Worm (Caenorhabditis elegans) whole organism, young adult: Measurements from ENCODE around the gene cut-3.
A peak's percentile ranks its signal among the peaks of the same experiment; 100 is the strongest.

Experiments used
- B0035.1 ChIP-seq: sonication (generic microtip); optimal IDR thresholded peaks from 2 replicates; lab custom pipeline; 2016; ENCODE audit warnings: missing genetic modification characterization, mild to moderate bottlenecking, missing compliant biosample characterization, missing genotype, missing genetic modification reagents
- C06A6.2 ChIP-seq: fragments of 200-800 bp; sonication (Bioruptor generic); conservative IDR thresholded peaks from 2 replicates; pipeline ENCODE4 v1.3.6; 2022; ENCODE audit warnings: missing genetic modification characterization, missing compliant biosample characterization
- C17E4.6 ChIP-seq: fragments of 200-800 bp; sonication (Bioruptor generic); IDR thresholded peaks from 2 replicates; pipeline ENCODE4 v1.3.6; 2022; ENCODE audit warnings: missing genetic modification reagents, missing genetic modification characterization, missing compliant biosample characterization
- D2030.7 ChIP-seq: fragments of 200-800 bp; sonication (Bioruptor generic); IDR thresholded peaks from 2 replicates; pipeline ENCODE4 v1.3.6; 2022; ENCODE audit warnings: missing genetic modification reagents, missing genetic modification characterization, missing compliant biosample characterization
- F33H1.4 ChIP-seq: fragments of 200-800 bp; sonication (Bioruptor generic); IDR thresholded peaks from 2 replicates; pipeline ENCODE4 v1.3.6; 2022; ENCODE audit warnings: missing genetic modification reagents, missing genetic modification characterization, missing compliant biosample characterization
- F37B4.10 ChIP-seq: fragments of 200-800 bp; sonication (Bioruptor generic); IDR thresholded peaks from 2 replicates; pipeline ENCODE4 v1.3.6; 2022; ENCODE audit warnings: missing genetic modification characterization, missing compliant biosample characterization
- F49E8.2 ChIP-seq: sonication (generic microtip); optimal IDR thresholded peaks from 3 replicates; lab custom pipeline; 2017; ENCODE audit warnings: missing genetic modification characterization, mild to moderate bottlenecking, missing compliant biosample characterization, antibody characterized with exemption, moderate library complexity; ENCODE audit not compliant: insufficient read depth
- F52B5.7 ChIP-seq: sonication (generic microtip); optimal IDR thresholded peaks from 2 replicates; lab custom pipeline; 2016; ENCODE audit warnings: mild to moderate bottlenecking, missing genetic modification characterization, missing compliant biosample characterization
- K11D2.4 ChIP-seq: fragments of 200-800 bp; sonication (Bioruptor generic); IDR thresholded peaks from 2 replicates; pipeline ENCODE4 v1.3.6; 2022; ENCODE audit warnings: missing genetic modification reagents, missing genetic modification characterization, missing compliant biosample characterization
- K12H6.12 ChIP-seq: fragments of 200-800 bp; sonication (Bioruptor generic); optimal IDR thresholded peaks from 2 replicates; lab custom pipeline; 2018; ENCODE audit warnings: mild to moderate bottlenecking, missing genetic modification characterization, missing compliant biosample characterization
- Y53G8AR.9 ChIP-seq: fragments of 200-800 bp; sonication (Bioruptor generic); conservative IDR thresholded peaks from 2 replicates; pipeline ENCODE4 v1.3.6; 2022; ENCODE audit warnings: missing genetic modification reagents, missing genetic modification characterization, missing compliant biosample characterization
- Y56A3A.18 ChIP-seq: fragments of 200-800 bp; sonication (Bioruptor generic); IDR thresholded peaks from 2 replicates; pipeline ENCODE4 v1.3.6; 2022; ENCODE audit warnings: missing genetic modification reagents, missing genetic modification characterization, missing compliant biosample characterization
- ama-1 ChIP-seq, 3 experiments: fragments of 150-350 bp in 1 of 3; sonication (generic microtip) in 2 of 3; optimal IDR thresholded peaks; 2 replicates each; lab custom pipeline; 2014 to 2018; ENCODE audit warnings: missing biosample characterization in 2 of 3, missing genetic modification characterization in 2 of 3, missing genetic modification reagents in 2 of 3
- attf-5 ChIP-seq: fragments of 200-800 bp; sonication (Bioruptor generic); optimal IDR thresholded peaks from 2 replicates; lab custom pipeline; 2018; ENCODE audit warnings: mild to moderate bottlenecking, missing genetic modification characterization, missing compliant biosample characterization
- cebp-1 ChIP-seq, 2 experiments: fragments of 200-800 bp in 1 of 2; sonication (Bioruptor generic) in 1 of 2; sonication (generic microtip) in 1 of 2; IDR thresholded peaks in 1 of 2; optimal IDR thresholded peaks in 1 of 2; 2 replicates each; pipeline versions ENCODE4 v1.3.6 to Lab custom; 2017 to 2022; ENCODE audit warnings: missing compliant biosample characterization in 2 of 2, missing genetic modification characterization in 2 of 2, mild to moderate bottlenecking in 1 of 2, missing genetic modification reagents in 1 of 2, moderate library complexity in 1 of 2
- cebp-2 ChIP-seq: fragments of 200-800 bp; sonication (Bioruptor generic); IDR thresholded peaks from 2 replicates; pipeline ENCODE4 v1.3.6; 2022; ENCODE audit warnings: missing genetic modification characterization, missing compliant biosample characterization
- ceh-27 ChIP-seq: fragments of 200-800 bp; sonication (Bioruptor generic); optimal IDR thresholded peaks from 2 replicates; lab custom pipeline; 2018; ENCODE audit warnings: mild to moderate bottlenecking, missing genetic modification characterization, moderate library complexity, missing compliant biosample characterization
- ceh-58 ChIP-seq: fragments of 200-800 bp; sonication (Bioruptor generic); IDR thresholded peaks from 2 replicates; pipeline ENCODE4 v1.3.6; 2022; ENCODE audit warnings: missing genetic modification characterization, missing compliant biosample characterization
- egrh-3 ChIP-seq: fragments of 200-800 bp; sonication (Bioruptor generic); IDR thresholded peaks from 2 replicates; pipeline ENCODE4 v1.3.6; 2022; ENCODE audit warnings: missing genetic modification reagents, missing genetic modification characterization, missing compliant biosample characterization
- gei-17 ChIP-seq: fragments of 200-800 bp; sonication (Bioruptor generic); optimal IDR thresholded peaks from 2 replicates; lab custom pipeline; 2018; ENCODE audit warnings: mild to moderate bottlenecking, missing genetic modification characterization, missing compliant biosample characterization
- him-1 ChIP-seq: sonication (generic microtip); optimal IDR thresholded peaks from 2 replicates; lab custom pipeline; 2016; ENCODE audit warnings: missing genotype, missing genetic modification reagents, missing genetic modification characterization, missing compliant biosample characterization
- hlh-12 ChIP-seq: sonication (generic microtip); optimal IDR thresholded peaks from 2 replicates; lab custom pipeline; 2016; ENCODE audit warnings: missing genetic modification characterization, missing compliant biosample characterization
- hmg-20 ChIP-seq: fragments of 200-800 bp; sonication (Bioruptor generic); IDR thresholded peaks from 2 replicates; pipeline ENCODE4 v1.3.6; 2022; ENCODE audit warnings: missing genetic modification reagents, missing genetic modification characterization, missing compliant biosample characterization
- hrde-1 ChIP-seq: sonication (generic microtip); optimal IDR thresholded peaks from 2 replicates; lab custom pipeline; 2016; ENCODE audit warnings: missing genetic modification characterization, mild to moderate bottlenecking, missing compliant biosample characterization, moderate library complexity, missing genotype, missing genetic modification reagents, borderline replicate concordance
- let-607 ChIP-seq, 2 experiments: fragments of 200-800 bp in 1 of 2; sonication (Bioruptor generic) in 1 of 2; sonication (generic microtip) in 1 of 2; optimal IDR thresholded peaks; 2 replicates each; lab custom pipeline; 2016 to 2018; ENCODE audit warnings: mild to moderate bottlenecking in 2 of 2, missing compliant biosample characterization in 2 of 2, missing genetic modification characterization in 2 of 2, moderate library complexity in 2 of 2, missing genotype in 1 of 2
- lir-1 ChIP-seq: fragments of 200-800 bp; sonication (Bioruptor generic); conservative IDR thresholded peaks from 2 replicates; pipeline ENCODE4 v1.3.6; 2022; ENCODE audit warnings: missing genetic modification reagents, missing genetic modification characterization, missing compliant biosample characterization
- madf-10 ChIP-seq: sonication (generic microtip); optimal IDR thresholded peaks from 2 replicates; lab custom pipeline; 2016; ENCODE audit warnings: mild to moderate bottlenecking, missing genetic modification characterization, missing compliant biosample characterization
- mes-4 ChIP-seq: sonication (generic microtip); optimal IDR thresholded peaks from 2 replicates; lab custom pipeline; 2016; ENCODE audit warnings: missing genotype, missing genetic modification characterization, missing compliant biosample characterization
- mxl-1 ChIP-seq: sonication (generic microtip); optimal IDR thresholded peaks from 2 replicates; lab custom pipeline; 2016; ENCODE audit warnings: missing genetic modification characterization, missing compliant biosample characterization
- nfya-2 ChIP-seq: fragments of 200-800 bp; sonication (Bioruptor generic); IDR thresholded peaks from 2 replicates; pipeline ENCODE4 v1.3.6; 2022; ENCODE audit warnings: missing genetic modification reagents, missing genetic modification characterization, missing compliant biosample characterization
- nhr-80 ChIP-seq: sonication (generic microtip); optimal IDR thresholded peaks from 2 replicates; lab custom pipeline; 2016; ENCODE audit warnings: missing genetic modification characterization, missing compliant biosample characterization
- nhr-90 ChIP-seq: sonication (generic microtip); optimal IDR thresholded peaks from 2 replicates; lab custom pipeline; 2016; ENCODE audit warnings: missing genotype, mild to moderate bottlenecking, missing genetic modification characterization, missing compliant biosample characterization
- snpc-4 ChIP-seq, 5 experiments: fragments of 150-350 bp in 1 of 5; sonication (generic microtip) in 4 of 5; optimal IDR thresholded peaks; 2 replicates each; lab custom pipeline; 2014 to 2018; ENCODE audit warnings: missing genetic modification characterization in 5 of 5, missing biosample characterization in 3 of 5, antibody characterized with exemption in 2 of 5, mild to moderate bottlenecking in 2 of 5, missing compliant biosample characterization in 2 of 5, missing genotype in 2 of 5, moderate library complexity in 2 of 5, missing genetic modification reagents in 1 of 5
- tbx-9 ChIP-seq: sonication (generic microtip); optimal IDR thresholded peaks from 2 replicates; lab custom pipeline; 2016; ENCODE audit warnings: borderline replicate concordance, missing genetic modification characterization, inconsistent platforms, missing compliant biosample characterization
- xnd-1 ChIP-seq: sonication (generic microtip); optimal IDR thresholded peaks from 2 replicates; lab custom pipeline; 2016; ENCODE audit warnings: missing genotype, missing genetic modification reagents, missing genetic modification characterization, missing compliant biosample characterization
- zim-3 ChIP-seq: sonication (generic microtip); optimal IDR thresholded peaks from 2 replicates; lab custom pipeline; 2017; ENCODE audit warnings: mild to moderate bottlenecking, missing genetic modification characterization, moderate library complexity, missing compliant biosample characterization
- ztf-18 ChIP-seq: sonication (generic microtip); optimal IDR thresholded peaks from 2 replicates; lab custom pipeline; 2016; ENCODE audit warnings: missing genotype, mild to moderate bottlenecking, missing genetic modification characterization, missing compliant biosample characterization
- ztf-22 ChIP-seq: fragments of 200-800 bp; sonication (Bioruptor generic); optimal IDR thresholded peaks from 2 replicates; lab custom pipeline; 2018; ENCODE audit warnings: mild to moderate bottlenecking, missing genetic modification characterization, moderate library complexity, missing compliant biosample characterization

cut-3 gene

DNA sequence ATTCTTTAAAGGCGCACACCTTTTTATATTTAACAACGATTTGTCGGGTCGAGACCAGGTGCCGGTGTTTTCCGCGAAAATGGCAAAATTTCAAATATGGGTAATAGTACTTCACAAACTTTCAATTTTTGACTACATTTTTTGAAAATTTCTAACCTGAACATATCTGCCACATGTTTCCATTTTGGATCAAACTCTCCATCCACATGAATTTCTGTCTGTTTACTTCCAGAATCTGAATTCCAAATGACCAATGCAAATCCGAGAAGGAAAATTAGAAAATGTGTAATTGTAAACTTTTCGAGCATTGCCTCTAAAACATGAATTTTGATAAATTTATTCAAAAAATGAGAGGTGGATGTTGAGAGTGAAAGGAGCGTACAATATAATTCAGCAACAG, 33.5 kb upstream of the cut-3 start, which contains the start of gene lact-4 (continued):
- no peak for TF ChIP-seq nhr-90 (tag; lab: Kevin White, UChicago)
- TF ChIP-seq mxl-1, result no peak
- TF ChIP-seq hrde-1, result no peak
- no peak for TF ChIP-seq K11D2.4 (GFP tag; lab: Robert Waterston, UW)
- TF ChIP-seq xnd-1 (tag; lab: Kevin White, UChicago), result no peak

DNA sequence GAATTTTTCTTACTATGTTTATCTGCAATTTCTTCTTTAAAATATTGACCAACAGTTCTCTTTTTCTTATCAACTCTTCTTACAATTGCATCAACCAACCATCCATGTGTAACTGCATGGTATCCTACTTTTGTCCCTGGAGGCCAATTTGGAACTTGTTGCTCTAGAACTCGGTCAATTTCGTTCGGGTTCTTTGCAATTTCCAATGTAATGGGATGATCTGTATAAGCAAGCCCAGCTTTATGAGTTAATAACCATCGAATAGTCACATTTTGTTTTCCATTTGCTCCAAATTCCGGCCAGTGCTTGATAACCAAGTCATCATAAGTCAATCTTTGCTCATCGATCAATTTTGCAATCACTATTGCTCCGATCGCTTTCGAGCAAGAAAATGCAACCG, 32.7 kb upstream of the cut-3 start:
- 0 out of 2 replicates have a peak, but pooled peaks have one; percentile 16 for TF ChIP-seq Y53G8AR.9 (GFP tag; lab: Robert Waterston, UW)
- TF ChIP-seq ceh-58 (GFP tag; lab: Robert Waterston, UW), result 0 out of 2 replicates have a peak, but pooled peaks have one; percentile 67
- no peak for TF ChIP-seq F49E8.2 (tag; lab: Kevin White, UChicago)
- peak; percentile 8; the same call in 1 of the 2 replicates for TF ChIP-seq Y56A3A.18 (GFP tag; lab: Robert Waterston, UW)

DNA sequence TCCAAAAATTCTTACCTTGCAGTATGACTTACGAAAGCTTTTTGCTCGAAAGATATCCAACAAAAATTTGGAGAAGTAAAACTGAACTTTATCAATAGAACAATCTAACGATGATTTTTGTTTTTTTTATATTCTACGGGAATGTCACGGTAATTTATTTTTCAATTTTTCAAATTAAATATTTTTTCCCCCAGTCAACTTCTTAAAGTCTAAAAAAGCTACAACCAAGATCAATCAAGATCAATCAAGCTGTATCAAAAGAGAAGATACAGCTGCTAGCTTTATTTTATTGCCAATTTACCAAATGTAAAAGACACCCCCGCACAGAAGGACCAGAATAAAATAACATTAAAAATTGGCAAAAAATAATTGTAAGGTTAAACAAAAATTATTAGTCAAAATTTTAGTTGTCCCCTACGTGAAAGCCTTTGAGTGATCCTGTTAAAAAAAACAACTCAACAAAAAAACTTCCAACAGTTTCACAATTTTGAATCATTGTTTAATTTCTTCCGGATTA, 28.7 kb upstream of the cut-3 start, which contains the start of the genes M05D6.1 and M05D6.3:
TSS of gene M05D6.1 (minus strand) at position 101 of the 517 bp plus-strand sequence.
TSS of gene M05D6.3 (plus strand) at position 467 of the 517 bp plus-strand sequence.
- TF ChIP-seq hlh-12 (tag; lab: Kevin White, UChicago) (no peak), nhr-80 (tag; lab: Kevin White, UChicago) (no peak), cebp-1 (GFP tag; IDR thresholded peaks at IDR 0.05; lab: Robert Waterston, UW) (no peak), cebp-1 (tag; optimal IDR thresholded peaks at IDR 0.05; lab: Kevin White, UChicago) (no peak), C06A6.2 (no peak), ama-1 (optimal IDR thresholded peaks at IDR 0.05; lab: Kevin White, UChicago) (no peak), ama-1 (GFP tag; optimal IDR thresholded peaks at IDR 0.05; lab: Kevin White, UChicago) (no peak), tbx-9 (tag; lab: Kevin White, UChicago) (no peak), lir-1 (GFP tag; lab: Robert Waterston, UW) (no peak), B0035.1 (no peak), D2030.7 (GFP tag; lab: Robert Waterston, UW) (no peak), K12H6.12 (tag; lab: Kevin White, UChicago) (no peak), ceh-27 (no peak), F37B4.10 (no peak), attf-5 (GFP tag; lab: Kevin White, UChicago) (no peak), mes-4 (tag; lab: Kevin White, UChicago) (no peak)

DNA sequence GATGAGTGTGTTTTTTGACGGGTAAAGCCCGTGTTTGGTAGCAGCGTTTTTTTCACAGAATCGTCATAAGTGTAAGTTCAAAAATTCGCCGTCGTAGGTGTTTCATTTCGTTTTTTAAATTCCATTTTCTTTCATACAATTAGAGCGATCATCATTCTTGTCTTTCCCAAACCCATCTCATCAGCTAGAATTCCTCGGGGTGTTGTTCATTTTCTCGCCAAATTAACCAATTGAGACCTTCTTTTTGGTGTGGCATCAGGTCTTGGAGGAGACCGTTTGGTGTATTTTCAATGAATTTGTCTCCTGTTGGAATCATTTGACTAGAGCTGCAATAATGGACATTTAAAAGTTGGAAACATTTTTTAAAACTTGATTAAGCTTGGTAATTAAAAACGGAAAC, 26.3 kb upstream of the cut-3 start:
- TF ChIP-seq D2030.7 (GFP tag; lab: Robert Waterston, UW) (no peak), nfya-2 (GFP tag; lab: Robert Waterston, UW) (no peak), him-1 (tag; lab: Kevin White, UChicago) (no peak)

DNA sequence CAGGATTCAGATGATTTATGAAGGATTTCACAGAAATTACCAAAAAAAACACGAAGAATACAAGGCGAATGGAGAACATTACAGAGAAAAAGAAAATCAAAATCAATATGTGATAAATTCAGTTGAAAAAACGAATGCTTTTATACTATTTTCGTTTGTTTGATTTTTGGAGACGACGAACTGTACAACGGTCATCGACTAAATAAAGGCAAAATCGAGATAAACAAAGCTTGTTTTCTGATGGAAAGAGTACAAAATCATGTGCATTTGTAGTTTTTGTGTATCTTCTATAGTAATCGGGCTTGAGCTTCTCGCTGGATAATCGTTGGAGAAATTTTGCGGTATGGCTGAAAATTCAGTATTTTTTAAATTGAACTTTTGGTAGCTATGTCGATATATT, 24.5 kb upstream of the cut-3 start, which contains the start of gene M05D6.8:
TSS of gene M05D6.8 (minus strand) at position 101 of the 400 bp plus-strand sequence.
- TF ChIP-seq C17E4.6 (no peak), gei-17 (GFP tag; lab: Kevin White, UChicago) (no peak), madf-10 (tag; lab: Kevin White, UChicago) (no peak), ztf-22 (GFP tag; lab: Kevin White, UChicago) (no peak), nhr-80 (tag; lab: Kevin White, UChicago) (no peak), ceh-58 (GFP tag; lab: Robert Waterston, UW) (no peak), F52B5.7 (tag; lab: Kevin White, UChicago) (no peak), B0035.1 (no peak), cebp-2 (no peak), ztf-18 (tag; lab: Kevin White, UChicago) (no peak), let-607 (tag; optimal IDR thresholded peaks at IDR 0.05; lab: Kevin White, UChicago) (no peak), hmg-20 (GFP tag; lab: Robert Waterston, UW) (no peak), zim-3 (tag; lab: Kevin White, UChicago) (no peak), egrh-3 (GFP tag; lab: Robert Waterston, UW) (no peak), snpc-4 (GFP tag; optimal IDR thresholded peaks at IDR 0.05; lab: Kevin White, UChicago) (no peak), snpc-4 (tag; optimal IDR thresholded peaks at IDR 0.05; lab: Kevin White, UChicago) (no peak), F33H1.4 (GFP tag; lab: Robert Waterston, UW) (no peak)
- TF ChIP-seq, all 124 proteins: peak for 0
